Fruit fly (Drosophila melanogaster): ENCODE data around the gene CG4119.

The CG4119 gene

dm6 chrX:5671537-5672029 is 5.7 kb downstream of the CG4119 start, which contains the start of gene Rab18 (continued):
- TF ChIP-seq mam (GFP tag; optimal IDR thresholded peaks at IDR 0.05) (peak; percentile 65), Awh (GFP tag; IDR thresholded peaks at IDR 0.05) (no peak), D19A (tag; optimal IDR thresholded peaks at IDR 0.05) (no peak), Asciz (GFP tag; optimal IDR thresholded peaks at IDR 0.05) (no peak), CG18011 (GFP tag; optimal IDR thresholded peaks at IDR 0.05) (no peak), Adf1 (GFP tag; IDR thresholded peaks at IDR 0.05) (no peak), Taf1 (GFP tag; IDR thresholded peaks at IDR 0.05) (no peak), ato (GFP tag; IDR thresholded peaks at IDR 0.05; ENCODE audit: partially characterized antibody) (0 out of 2 replicates have a peak, but pooled peaks have one; percentile 14), CG6791 (GFP tag; IDR thresholded peaks at IDR 0.05; ENCODE audit: partially characterized antibody) (peak; percentile 69), z (GFP tag; IDR thresholded peaks at IDR 0.05) (no peak), Sox100B (GFP tag; optimal IDR thresholded peaks at IDR 0.05) (no peak), Rx (GFP tag; IDR thresholded peaks at IDR 0.05) (peak; percentile 7; the same call in 1 of the 2 replicates), insv (GFP tag; optimal IDR thresholded peaks at IDR 0.05) (no peak), gcm (GFP tag; optimal IDR thresholded peaks at IDR 0.05) (no peak), gcm2 (GFP tag; optimal IDR thresholded peaks at IDR 0.05) (no peak), Lhr (GFP tag; optimal IDR thresholded peaks at IDR 0.05) (peak; percentile 36), CG14050 (GFP tag; IDR thresholded peaks at IDR 0.05) (no peak), pnt (GFP tag; optimal IDR thresholded peaks at IDR 0.05) (peak; percentile 49), CG8388 (GFP tag; optimal IDR thresholded peaks at IDR 0.05) (no peak), fd3F (GFP tag; optimal IDR thresholded peaks at IDR 0.05) (no peak), gem (tag; optimal IDR thresholded peaks at IDR 0.05) (no peak), Vsx1 (GFP tag; optimal IDR thresholded peaks at IDR 0.05) (no peak), CG12769 (tag; optimal IDR thresholded peaks at IDR 0.05) (no peak), nom (GFP tag; optimal IDR thresholded peaks at IDR 0.05) (peak; percentile 79), Atf-2 (GFP tag; optimal IDR thresholded peaks at IDR 0.05) (no peak), repo (GFP tag; optimal IDR thresholded peaks at IDR 0.05) (no peak), nerfin-1 (tag; optimal IDR thresholded peaks at IDR 0.05) (no peak), CG3407 (GFP tag; optimal IDR thresholded peaks at IDR 0.05) (no peak), sim (GFP tag; IDR thresholded peaks at IDR 0.05) (no peak), CG13775 (GFP tag; optimal IDR thresholded peaks at IDR 0.05) (no peak), nau (GFP tag; optimal IDR thresholded peaks at IDR 0.05) (no peak), PHDP (tag; optimal IDR thresholded peaks at IDR 0.05) (no peak), kni (GFP tag; optimal IDR thresholded peaks at IDR 0.05) (peak; percentile 55), run (tag; optimal IDR thresholded peaks at IDR 0.05) (no peak), CG9437 (GFP tag; optimal IDR thresholded peaks at IDR 0.05) (no peak), Oli (tag; optimal IDR thresholded peaks at IDR 0.05) (no peak), Max (GFP tag; optimal IDR thresholded peaks at IDR 0.05) (no peak), CG12744 (GFP tag; optimal IDR thresholded peaks at IDR 0.05) (no peak), CG8281 (tag; optimal IDR thresholded peaks at IDR 0.05) (no peak), ap (GFP tag; IDR thresholded peaks at IDR 0.05) (no peak), ssp (GFP tag; IDR thresholded peaks at IDR 0.05) (peak; percentile 60), CG17186 (GFP tag; optimal IDR thresholded peaks at IDR 0.05) (no peak), Bdp1 (GFP tag; optimal IDR thresholded peaks at IDR 0.05) (no peak), ro (GFP tag; IDR thresholded peaks at IDR 0.05) (no peak), Hr51 (GFP tag; optimal IDR thresholded peaks at IDR 0.05) (peak in 1 of 2 experiments; percentile 21), pita (GFP tag; optimal IDR thresholded peaks at IDR 0.05) (no peak), her (GFP tag; optimal IDR thresholded peaks at IDR 0.05) (no peak), Hmr (GFP tag; optimal IDR thresholded peaks at IDR 0.05) (no peak), CG18599 (GFP tag; optimal IDR thresholded peaks at IDR 0.05) (no peak), ci (GFP tag; IDR thresholded peaks at IDR 0.05) (0 out of 3 replicates have a peak, but pooled peaks have one; percentile 34)

Measured in whole organism, embryonic.